Fruit fly (Drosophila melanogaster) whole organism: Measurements from ENCODE around the gene CG14331.

ENCODE experiments used
- CG8478 ChIP-seq: fragments of >200 bp; optimal IDR thresholded peaks from 2 replicates; lab custom pipeline; 2018; ENCODE audit warnings: inconsistent platforms
- Dll ChIP-seq: fragments of >200 bp; optimal IDR thresholded peaks from 2 replicates; lab custom pipeline; 2017
- EcR ChIP-seq, 2 experiments: fragments of >200 bp; optimal IDR thresholded peaks; 2 replicates each; lab custom pipeline; 2017; ENCODE audit warnings: missing biosample characterization in 2 of 2, missing genetic modification characterization in 2 of 2, missing genetic modification reagents in 2 of 2
- pan ChIP-seq: fragments of >200 bp; optimal IDR thresholded peaks from 2 replicates; lab custom pipeline; 2017
- psq ChIP-seq: fragments of >200 bp; optimal IDR thresholded peaks from 2 replicates; lab custom pipeline; 2017
- usp ChIP-seq: fragments of >200 bp; optimal IDR thresholded peaks from 2 replicates; lab custom pipeline; 2017; ENCODE audit warnings: missing biosample characterization, missing genetic modification characterization, mixed read lengths

DNA sequence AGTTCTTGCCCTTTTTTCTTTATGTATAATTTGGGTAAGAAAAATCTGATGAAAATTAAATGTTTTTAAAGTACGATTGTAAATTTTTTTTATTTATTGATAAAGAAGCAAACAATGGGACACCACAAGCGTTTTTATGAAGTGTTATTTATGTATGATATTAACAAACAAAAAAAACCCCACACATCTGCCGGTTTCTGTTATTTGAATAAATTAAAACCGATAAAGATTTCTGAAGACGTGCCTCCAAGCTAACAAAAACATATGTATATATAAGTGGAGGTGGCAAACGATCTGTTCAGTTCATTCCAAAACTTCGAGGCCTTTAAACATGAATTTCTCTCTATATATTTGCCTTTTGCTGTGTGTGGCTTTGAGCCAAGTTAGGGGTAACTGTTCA is 26.9 kb downstream of the CG14331 start, which contains the start of gene CG42822:
- TF ChIP-seq CG8478 (lab: Kevin White, UChicago) (no peak), usp (GFP tag; lab: Kevin White, UChicago) (no peak), pan (lab: Kevin White, UChicago) (no peak), psq (lab: Kevin White, UChicago) (no peak), Dll (no peak), EcR (GFP tag; optimal IDR thresholded peaks at IDR 0.05; lab: Kevin White, UChicago) (no peak)
